Fruit fly (Drosophila melanogaster) whole organism, embryonic: ENCODE measurements around the gene CG31855.
A peak's percentile ranks its signal among the peaks of the same experiment; 100 is the strongest.

ENCODE experiments used
- Aef1 ChIP-seq: fragments of 200-800 bp; sonication (Bioruptor generic); IDR thresholded peaks from 3 replicates; pipeline ENCODE4 v1.3.6; 2022; ENCODE audit warnings: missing biosample characterization, missing genetic modification characterization
- Antp ChIP-seq: fragments of 200-800 bp; sonication (Bioruptor generic); optimal IDR thresholded peaks from 3 replicates; lab custom pipeline; 2016; ENCODE audit warnings: missing biosample characterization, missing genetic modification characterization
- CG1024 ChIP-seq: fragments of 200-800 bp; sonication (Bioruptor generic); IDR thresholded peaks from 2 replicates; pipeline ENCODE4 v1.3.6; 2022; ENCODE audit warnings: missing biosample characterization, missing genetic modification characterization
- CG10267 ChIP-seq: fragments of 200-800 bp; sonication (Bioruptor generic); optimal IDR thresholded peaks from 2 replicates; lab custom pipeline; 2018; ENCODE audit warnings: missing biosample characterization, mild to moderate bottlenecking, missing genetic modification characterization, moderate library complexity
- CG10431 ChIP-seq: fragments of 200-800 bp; sonication (Bioruptor generic); optimal IDR thresholded peaks from 3 replicates; lab custom pipeline; 2018; ENCODE audit warnings: missing biosample characterization, mild to moderate bottlenecking, missing genetic modification characterization
- CG12659 ChIP-seq: fragments of 200-800 bp; sonication (Bioruptor generic); optimal IDR thresholded peaks from 3 replicates; lab custom pipeline; 2017; ENCODE audit warnings: mild to moderate bottlenecking, missing biosample characterization, missing genetic modification reagents, missing genetic modification characterization
- CG14014 ChIP-seq: fragments of 200-800 bp; sonication (Bioruptor generic); IDR thresholded peaks from 2 replicates; pipeline ENCODE4 v1.3.6; 2022; ENCODE audit warnings: missing biosample characterization, missing genetic modification characterization
- CG1647 ChIP-seq: fragments of 200-800 bp; sonication (Bioruptor generic); optimal IDR thresholded peaks from 3 replicates; lab custom pipeline; 2016; ENCODE audit warnings: missing biosample characterization, missing genetic modification characterization
- CG17612 ChIP-seq: fragments of 200-800 bp; sonication (Bioruptor generic); IDR thresholded peaks from 2 replicates; pipeline ENCODE4 v1.3.6; 2022; ENCODE audit warnings: missing biosample characterization, missing genetic modification characterization
- CG18011 ChIP-seq: fragments of 200-800 bp; sonication (Bioruptor generic); optimal IDR thresholded peaks from 2 replicates; lab custom pipeline; 2017; ENCODE audit warnings: missing biosample characterization, missing genetic modification characterization, mild to moderate bottlenecking, moderate library complexity, missing genotype
- CG18619 ChIP-seq: fragments of 200-800 bp; sonication (Bioruptor generic); optimal IDR thresholded peaks from 3 replicates; lab custom pipeline; 2017; ENCODE audit warnings: missing biosample characterization, mild to moderate bottlenecking, missing genetic modification characterization
- CG2889 ChIP-seq: fragments of 200-800 bp; sonication (Bioruptor generic); IDR thresholded peaks from 3 replicates; pipeline ENCODE4 v1.3.6; 2022; ENCODE audit warnings: missing biosample characterization, missing genetic modification characterization
- CG3163 ChIP-seq: fragments of 200-800 bp; sonication (Bioruptor generic); optimal IDR thresholded peaks from 3 replicates; lab custom pipeline; 2016; ENCODE audit warnings: missing biosample characterization, missing genetic modification characterization
- CG6654 ChIP-seq: fragments of 200-800 bp; sonication (Bioruptor generic); optimal IDR thresholded peaks from 2 replicates; lab custom pipeline; 2017; ENCODE audit warnings: missing biosample characterization, mild to moderate bottlenecking, missing genetic modification characterization
- CG7928 ChIP-seq: fragments of 200-800 bp; sonication (Bioruptor generic); optimal IDR thresholded peaks from 2 replicates; lab custom pipeline; 2017; ENCODE audit warnings: missing biosample characterization, mild to moderate bottlenecking, missing genetic modification characterization
- CG8281 ChIP-seq: fragments of 200-800 bp; sonication (Bioruptor generic); optimal IDR thresholded peaks from 2 replicates; lab custom pipeline; 2018; ENCODE audit warnings: missing biosample characterization, mild to moderate bottlenecking, missing genetic modification characterization, moderate library complexity
- CG8388 ChIP-seq: fragments of 200-800 bp; sonication (Bioruptor generic); optimal IDR thresholded peaks from 2 replicates; lab custom pipeline; 2019; ENCODE audit warnings: missing biosample characterization, mild to moderate bottlenecking, missing genetic modification characterization, moderate library complexity
- CG9609 ChIP-seq: fragments of 200-800 bp; sonication (Bioruptor generic); optimal IDR thresholded peaks from 3 replicates; lab custom pipeline; 2016; ENCODE audit warnings: missing biosample characterization, missing genetic modification characterization
- CG9817 ChIP-seq: fragments of 200-800 bp; sonication (Bioruptor generic); optimal IDR thresholded peaks from 2 replicates; lab custom pipeline; 2018; ENCODE audit warnings: missing biosample characterization, mild to moderate bottlenecking, missing genetic modification characterization, moderate library complexity
- Chrac-16 ChIP-seq: fragments of 200-800 bp; sonication (Bioruptor generic); optimal IDR thresholded peaks from 3 replicates; lab custom pipeline; 2016; ENCODE audit warnings: missing biosample characterization, missing genetic modification characterization
- Dad ChIP-seq: fragments of 200-800 bp; sonication (Bioruptor generic); optimal IDR thresholded peaks from 3 replicates; lab custom pipeline; 2016; ENCODE audit warnings: missing biosample characterization, missing genetic modification characterization
- Elba2 ChIP-seq: fragments of 200-800 bp; sonication (Bioruptor generic); optimal IDR thresholded peaks from 3 replicates; lab custom pipeline; 2016; ENCODE audit warnings: missing biosample characterization, missing genetic modification characterization
- GATAe ChIP-seq: fragments of 200-800 bp; sonication (Bioruptor generic); conservative IDR thresholded peaks from 2 replicates; pipeline ENCODE4 v1.3.6; 2022; ENCODE audit warnings: missing biosample characterization, missing genetic modification characterization
- HLH4C ChIP-seq: fragments of 200-800 bp; sonication (Bioruptor generic); IDR thresholded peaks from 3 replicates; pipeline ENCODE4 v1.3.6; 2022; ENCODE audit warnings: missing biosample characterization, missing genetic modification characterization; ENCODE audit not compliant: partially characterized antibody
- Hand ChIP-seq: fragments of 200-800 bp; sonication (Bioruptor generic); optimal IDR thresholded peaks from 2 replicates; lab custom pipeline; 2017; ENCODE audit warnings: mild to moderate bottlenecking, missing biosample characterization, missing genetic modification reagents, missing genetic modification characterization
- NC2α ChIP-seq: fragments of 200-800 bp; sonication (Bioruptor generic); optimal IDR thresholded peaks from 2 replicates; lab custom pipeline; 2016; ENCODE audit warnings: missing biosample characterization, missing genetic modification characterization
- Neu2 ChIP-seq: fragments of 200-800 bp; sonication (Bioruptor generic); optimal IDR thresholded peaks from 3 replicates; lab custom pipeline; 2016; ENCODE audit warnings: missing biosample characterization, missing genetic modification characterization, borderline replicate concordance
- PHDP ChIP-seq: fragments of 200-800 bp; sonication (Bioruptor generic); optimal IDR thresholded peaks from 3 replicates; lab custom pipeline; 2018; ENCODE audit warnings: missing biosample characterization, mild to moderate bottlenecking, missing genetic modification characterization, moderate library complexity
- Pdp1 ChIP-seq, 2 experiments: fragments of 200-800 bp; sonication (Bioruptor generic); optimal IDR thresholded peaks; 3 replicates each; lab custom pipeline; 2016; ENCODE audit warnings: missing biosample characterization in 2 of 2, missing genetic modification characterization in 2 of 2, mild to moderate bottlenecking in 1 of 2, moderate library complexity in 1 of 2
- Ptx1 ChIP-seq: fragments of 200-800 bp; sonication (Bioruptor generic); IDR thresholded peaks from 2 replicates; pipeline ENCODE4 v1.3.6; 2022; ENCODE audit warnings: missing biosample characterization, missing genetic modification characterization
- Side ChIP-seq: fragments of 200-800 bp; sonication (Bioruptor generic); optimal IDR thresholded peaks from 2 replicates; lab custom pipeline; 2016; ENCODE audit warnings: missing biosample characterization, missing genetic modification characterization
- Tbp ChIP-seq: fragments of >200 bp; optimal IDR thresholded peaks from 2 replicates; lab custom pipeline; 2018; ENCODE audit warnings: missing biosample characterization, missing genetic modification characterization
- Trl ChIP-seq, 3 experiments: fragments of >200 bp in 2 of 3; fragments of 200-800 bp in 1 of 3; sonication (Bioruptor generic) in 1 of 3; optimal IDR thresholded peaks; 2 replicates in 1 of 3; 3 replicates in 2 of 3; lab custom pipeline; 2016 to 2017; ENCODE audit warnings: missing biosample characterization in 1 of 3, missing genetic modification characterization in 1 of 3
- amos ChIP-seq: fragments of 200-800 bp; sonication (Bioruptor generic); IDR thresholded peaks from 2 replicates; pipeline ENCODE4 v1.3.6; 2022; ENCODE audit warnings: missing biosample characterization, missing genetic modification characterization; ENCODE audit not compliant: partially characterized antibody
- ase ChIP-seq: fragments of 200-800 bp; sonication (Bioruptor generic); IDR thresholded peaks from 3 replicates; pipeline ENCODE4 v1.3.6; 2022; ENCODE audit warnings: missing biosample characterization, missing genetic modification characterization
- cad ChIP-seq: fragments of >200 bp; optimal IDR thresholded peaks from 2 replicates; lab custom pipeline; 2017; ENCODE audit warnings: missing biosample characterization, missing genetic modification characterization
- ci ChIP-seq: fragments of 200-800 bp; sonication (Bioruptor generic); IDR thresholded peaks from 3 replicates; pipeline ENCODE4 v1.3.6; 2022; ENCODE audit warnings: missing biosample characterization, missing genetic modification characterization
- crc ChIP-seq: fragments of 200-800 bp; sonication (Bioruptor generic); optimal IDR thresholded peaks from 2 replicates; lab custom pipeline; 2016; ENCODE audit warnings: missing biosample characterization, missing genetic modification characterization
- dati ChIP-seq: fragments of 200-800 bp; sonication (Bioruptor generic); IDR thresholded peaks from 2 replicates; pipeline ENCODE4 v1.3.6; 2022; ENCODE audit warnings: missing biosample characterization, missing genetic modification characterization
- fd102C ChIP-seq: fragments of 200-800 bp; sonication (Bioruptor generic); optimal IDR thresholded peaks from 2 replicates; lab custom pipeline; 2018; ENCODE audit warnings: missing biosample characterization, mild to moderate bottlenecking, missing genetic modification characterization, moderate library complexity
- fru ChIP-seq: fragments of >200 bp; optimal IDR thresholded peaks from 2 replicates; lab custom pipeline; 2017
- gce ChIP-seq: fragments of 200-800 bp; sonication (Bioruptor generic); IDR thresholded peaks from 3 replicates; pipeline ENCODE4 v1.3.6; 2022; ENCODE audit warnings: missing biosample characterization, missing genetic modification characterization
- gfzf ChIP-seq: fragments of 200-800 bp; sonication (Bioruptor generic); optimal IDR thresholded peaks from 2 replicates; lab custom pipeline; 2016; ENCODE audit warnings: missing biosample characterization, mild to moderate bottlenecking, missing genetic modification characterization, moderate library complexity
- kay ChIP-seq: fragments of 200-800 bp; sonication (Bioruptor generic); optimal IDR thresholded peaks from 2 replicates; lab custom pipeline; 2016; ENCODE audit warnings: missing biosample characterization, missing genetic modification characterization
- klu ChIP-seq: fragments of 200-800 bp; sonication (Bioruptor generic); IDR thresholded peaks from 2 replicates; pipeline ENCODE4 v1.3.6; 2022; ENCODE audit warnings: missing biosample characterization, missing genetic modification characterization
- lab ChIP-seq: fragments of 200-800 bp; sonication (Bioruptor generic); optimal IDR thresholded peaks from 3 replicates; lab custom pipeline; 2017; ENCODE audit warnings: missing biosample characterization, missing genetic modification characterization, mild to moderate bottlenecking, moderate library complexity, missing genetic modification reagents
- nerfin-1 ChIP-seq: fragments of 200-800 bp; sonication (Bioruptor generic); optimal IDR thresholded peaks from 3 replicates; lab custom pipeline; 2019; ENCODE audit warnings: missing biosample characterization, mild to moderate bottlenecking, missing genetic modification characterization, moderate library complexity
- phol ChIP-seq: fragments of 200-800 bp; sonication (Bioruptor generic); optimal IDR thresholded peaks from 3 replicates; lab custom pipeline; 2018; ENCODE audit warnings: missing biosample characterization, mild to moderate bottlenecking, missing genetic modification characterization, moderate library complexity
- pita ChIP-seq: fragments of 200-800 bp; sonication (Bioruptor generic); optimal IDR thresholded peaks from 2 replicates; lab custom pipeline; 2017; ENCODE audit warnings: missing biosample characterization, mild to moderate bottlenecking, missing genetic modification characterization
- ro ChIP-seq: fragments of 200-800 bp; sonication (Bioruptor generic); IDR thresholded peaks from 2 replicates; pipeline ENCODE4 v1.3.6; 2022; ENCODE audit warnings: missing biosample characterization, missing genetic modification characterization
- vvl ChIP-seq: fragments of 200-800 bp; sonication (Bioruptor generic); IDR thresholded peaks from 2 replicates; pipeline ENCODE4 v1.3.6; 2022; ENCODE audit warnings: missing biosample characterization, missing genetic modification characterization

CG31855 gene

DNA sequence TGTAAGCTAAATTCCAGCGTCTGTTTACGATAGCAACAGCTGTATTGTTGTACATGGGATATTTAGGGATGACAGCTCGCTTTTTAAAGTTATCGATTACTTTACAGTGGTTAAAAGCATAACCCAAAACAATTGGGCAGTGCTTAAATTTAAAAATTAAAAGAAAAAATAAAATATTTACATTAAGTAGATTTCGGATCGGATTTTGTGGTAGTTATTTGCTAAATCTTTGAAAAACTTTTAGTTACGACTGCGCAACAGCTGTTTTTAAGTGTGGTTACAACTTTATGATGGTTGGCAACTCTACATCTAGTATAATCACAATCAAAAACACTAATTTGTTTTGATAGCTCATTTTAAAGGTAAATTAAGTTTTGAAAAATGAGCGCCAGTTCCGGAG is 18.3 kb downstream of the CG31855 start, which contains the start of the genes Ing5 and CG7099 (continued):
- peak; percentile 68 for TF ChIP-seq crc (GFP tag; lab: Kevin White, UChicago)
- no peak for TF ChIP-seq cad (GFP tag; lab: Kevin White, UChicago)
- peak; percentile 86 for TF ChIP-seq CG17612 (GFP tag; lab: Robert Waterston, UW)
- peak; percentile 85 for TF ChIP-seq CG8281
- TF ChIP-seq Tbp (GFP tag; lab: Kevin White, UChicago): no peak
- peak; percentile 97 for TF ChIP-seq phol (tag; lab: Kevin White, UChicago)
- TF ChIP-seq CG7928 (GFP tag; lab: Kevin White, UChicago): peak; percentile 77
- TF ChIP-seq GATAe (GFP tag; lab: Robert Waterston, UW): peak; percentile 92
- TF ChIP-seq CG18619 (GFP tag; lab: Kevin White, UChicago): peak; percentile 94
- peak; percentile 83 for TF ChIP-seq Antp (GFP tag; lab: Kevin White, UChicago)
- TF ChIP-seq CG14014: peak; percentile 97
- no peak for TF ChIP-seq Trl (optimal IDR thresholded peaks at IDR 0.05; lab: Kevin White, UChicago)
- TF ChIP-seq Trl (GFP tag; optimal IDR thresholded peaks at IDR 0.05; lab: Kevin White, UChicago): peak; percentile 91
- TF ChIP-seq Elba2 (GFP tag; lab: Kevin White, UChicago): peak; percentile 79
- TF ChIP-seq Aef1 (GFP tag; lab: Robert Waterston, UW): peak; percentile 98
- TF ChIP-seq CG10267 (tag; lab: Kevin White, UChicago): peak; percentile 91
- TF ChIP-seq Chrac-16: peak; percentile 97
- peak; percentile 90 for TF ChIP-seq ro (GFP tag; lab: Robert Waterston, UW)
- peak; percentile 83 for TF ChIP-seq Side (GFP tag; lab: Kevin White, UChicago)
- peak; percentile 97 for TF ChIP-seq CG12659 (GFP tag; lab: Kevin White, UChicago)
- TF ChIP-seq CG9609 (GFP tag; lab: Kevin White, UChicago): peak; percentile 86
- TF ChIP-seq ci: peak; percentile 97
- peak; percentile 92 to 94 for TF ChIP-seq Pdp1 (GFP tag; optimal IDR thresholded peaks at IDR 0.05; lab: Kevin White, UChicago)
- TF ChIP-seq pita (GFP tag; lab: Kevin White, UChicago): no peak
- TF ChIP-seq ase (GFP tag; lab: Robert Waterston, UW): peak; percentile 96
- peak; percentile 96 for TF ChIP-seq PHDP (tag; lab: Kevin White, UChicago)
- TF ChIP-seq klu (GFP tag; lab: Robert Waterston, UW): peak; percentile 93
- peak; percentile 97 for TF ChIP-seq lab
- TF ChIP-seq fd102C (GFP tag; lab: Kevin White, UChicago): peak; percentile 74
- peak; percentile 61 for TF ChIP-seq CG3163 (GFP tag; lab: Kevin White, UChicago)
- TF ChIP-seq CG10431: peak; percentile 95
- peak; percentile 93 for TF ChIP-seq nerfin-1 (tag; lab: Kevin White, UChicago)
- TF ChIP-seq Hand (GFP tag; lab: Kevin White, UChicago): peak; percentile 81
- TF ChIP-seq kay (GFP tag; lab: Kevin White, UChicago): peak; percentile 93
- TF ChIP-seq CG9817 (tag; lab: Kevin White, UChicago): peak; percentile 97
- peak; percentile 56 for TF ChIP-seq amos (GFP tag; lab: Robert Waterston, UW)
- TF ChIP-seq CG2889: peak; percentile 94
- peak; percentile 70 for TF ChIP-seq NC2α (GFP tag; lab: Kevin White, UChicago)
- TF ChIP-seq Ptx1 (GFP tag; lab: Robert Waterston, UW): peak; percentile 98
- TF ChIP-seq CG1024: peak; percentile 92
- TF ChIP-seq CG18011 (GFP tag; lab: Kevin White, UChicago): peak; percentile 87
- peak; percentile 80 for TF ChIP-seq CG6654 (GFP tag; lab: Kevin White, UChicago)
- peak; percentile 98 for TF ChIP-seq vvl (GFP tag; lab: Robert Waterston, UW)
- peak; percentile 88 for TF ChIP-seq dati (GFP tag; lab: Robert Waterston, UW)
- TF ChIP-seq CG1647 (GFP tag; lab: Kevin White, UChicago): peak; percentile 94
- peak; percentile 94 for TF ChIP-seq CG8388 (GFP tag; lab: Kevin White, UChicago)
- TF ChIP-seq gfzf (GFP tag; lab: Kevin White, UChicago): peak; percentile 4
- no peak for TF ChIP-seq Neu2
- TF ChIP-seq HLH4C (GFP tag; lab: Robert Waterston, UW): peak; percentile 71
- TF ChIP-seq fru (lab: Kevin White, UChicago): no peak
- peak; percentile 90 for TF ChIP-seq gce (GFP tag; lab: Robert Waterston, UW)
- peak; percentile 93 for TF ChIP-seq Dad (GFP tag; lab: Kevin White, UChicago)
